Worm (Caenorhabditis elegans): Measurements from ENCODE around the gene M04D8.7.

DNA sequence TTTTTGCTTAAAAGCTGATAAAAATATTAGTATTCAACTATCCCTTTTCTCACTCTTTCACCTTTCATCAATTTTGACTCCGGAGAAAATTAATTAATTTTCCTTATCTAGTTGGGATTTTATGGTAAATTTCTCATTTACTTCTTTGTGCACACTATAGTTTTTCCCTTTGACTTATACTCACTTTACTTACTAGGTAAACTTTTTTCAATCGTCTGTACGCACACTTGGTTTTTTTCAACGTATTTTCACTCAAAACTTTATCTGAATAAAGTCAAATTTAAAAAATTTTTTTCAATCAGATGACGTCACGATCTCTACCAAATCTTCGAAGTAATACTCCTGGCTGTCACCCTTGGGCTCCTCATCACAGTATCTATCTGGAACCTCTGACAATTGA, 25.1 kb upstream of the M04D8.7 start, which contains the start of gene C05B5.16:
- TF ChIP-seq hsf-1 (GFP tag; IDR thresholded peaks at IDR 0.05) (no peak), D2030.7 (GFP tag; IDR thresholded peaks at IDR 0.05) (no peak), B0261.1 (tag; optimal IDR thresholded peaks at IDR 0.05) (no peak), cebp-1 (GFP tag; IDR thresholded peaks at IDR 0.05) (no peak), cebp-1 (tag; optimal IDR thresholded peaks at IDR 0.05) (no peak)
